Fruit fly (Drosophila melanogaster): ENCODE results near the gene eIF4H1.

Gene eIF4H1

DNA sequence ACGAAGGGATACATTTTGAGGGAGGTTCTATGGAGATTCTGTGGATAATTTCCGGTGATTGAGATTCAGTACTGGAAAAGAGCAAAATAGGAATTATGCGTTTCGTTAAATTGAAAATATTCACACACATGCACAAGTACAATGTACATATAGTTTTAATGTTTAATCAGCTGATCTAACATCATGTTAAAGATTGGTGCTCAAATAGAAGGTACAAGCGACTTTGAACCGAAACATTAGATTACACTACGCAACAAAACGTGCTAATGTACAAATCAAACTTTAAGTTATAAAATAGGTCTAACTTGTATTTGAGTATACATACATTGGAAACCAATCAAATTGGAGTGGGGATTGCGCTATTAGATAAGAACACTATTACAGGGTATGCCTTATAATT lies 28.4 kb upstream of the eIF4H1 start (continued):
- TF ChIP-seq Nf-YC (tag; optimal IDR thresholded peaks at IDR 0.05) (no peak), hkb (optimal IDR thresholded peaks at IDR 0.05) (no peak), hkb (GFP tag; IDR thresholded peaks at IDR 0.05) (no peak), ab (GFP tag; optimal IDR thresholded peaks at IDR 0.05) (no peak), CG12769 (tag; optimal IDR thresholded peaks at IDR 0.05) (peak; percentile 23), CG2678 (tag; optimal IDR thresholded peaks at IDR 0.05) (peak; percentile 42), CG12744 (GFP tag; optimal IDR thresholded peaks at IDR 0.05) (no peak), CG34224 (GFP tag; IDR thresholded peaks at IDR 0.05; ENCODE audit: partially characterized antibody) (no peak), CG8924 (tag; optimal IDR thresholded peaks at IDR 0.05) (no peak), esg (GFP tag; conservative IDR thresholded peaks at IDR 0.05) (no peak), chm (GFP tag; IDR thresholded peaks at IDR 0.05) (no peak), Med (GFP tag) (peak; percentile 68), CG1024 (GFP tag; IDR thresholded peaks at IDR 0.05) (no peak), CG6813 (GFP tag; optimal IDR thresholded peaks at IDR 0.05) (no peak), CG13123 (GFP tag; optimal IDR thresholded peaks at IDR 0.05) (no peak), ATbp (GFP tag; optimal IDR thresholded peaks at IDR 0.05) (peak; percentile 34), HLH3B (GFP tag; IDR thresholded peaks at IDR 0.05) (0 out of 2 replicates have a peak, but pooled peaks have one; percentile 16), Drgx (GFP tag; IDR thresholded peaks at IDR 0.05) (no peak), ash1 (GFP tag; optimal IDR thresholded peaks at IDR 0.05) (no peak)

DNA sequence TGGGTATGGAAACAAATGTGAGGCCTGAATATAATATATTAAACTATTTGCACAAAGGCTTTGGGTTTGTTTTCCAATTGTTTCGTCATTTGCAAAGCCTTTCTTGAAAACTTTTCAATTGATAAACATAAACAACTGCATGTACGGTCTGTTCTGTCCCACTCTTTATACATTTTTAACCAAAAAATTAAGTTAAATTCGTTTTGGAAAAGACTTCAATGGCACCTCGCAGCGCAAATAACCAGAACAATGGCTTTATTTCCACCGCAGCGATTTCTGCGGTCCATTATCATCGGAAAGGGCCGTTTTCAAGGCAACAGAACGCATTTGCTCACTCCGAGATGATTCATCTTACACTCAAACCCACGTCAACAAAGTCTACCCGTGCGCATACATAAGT lies 27.6 kb upstream of the eIF4H1 start:
- TF ChIP-seq Jarid2 (GFP tag; optimal IDR thresholded peaks at IDR 0.05) (no peak), Hr51 (GFP tag; optimal IDR thresholded peaks at IDR 0.05) (no peak), CG11247 (GFP tag; IDR thresholded peaks at IDR 0.05) (no peak), CG10959 (GFP tag; IDR thresholded peaks at IDR 0.05) (no peak), usp (GFP tag; optimal IDR thresholded peaks at IDR 0.05) (no peak), eyg (GFP tag; optimal IDR thresholded peaks at IDR 0.05) (no peak), Hey (tag; optimal IDR thresholded peaks at IDR 0.05) (no peak), Mes4 (GFP tag; optimal IDR thresholded peaks at IDR 0.05) (no peak), CG6854 (GFP tag; optimal IDR thresholded peaks at IDR 0.05) (no peak)

DNA sequence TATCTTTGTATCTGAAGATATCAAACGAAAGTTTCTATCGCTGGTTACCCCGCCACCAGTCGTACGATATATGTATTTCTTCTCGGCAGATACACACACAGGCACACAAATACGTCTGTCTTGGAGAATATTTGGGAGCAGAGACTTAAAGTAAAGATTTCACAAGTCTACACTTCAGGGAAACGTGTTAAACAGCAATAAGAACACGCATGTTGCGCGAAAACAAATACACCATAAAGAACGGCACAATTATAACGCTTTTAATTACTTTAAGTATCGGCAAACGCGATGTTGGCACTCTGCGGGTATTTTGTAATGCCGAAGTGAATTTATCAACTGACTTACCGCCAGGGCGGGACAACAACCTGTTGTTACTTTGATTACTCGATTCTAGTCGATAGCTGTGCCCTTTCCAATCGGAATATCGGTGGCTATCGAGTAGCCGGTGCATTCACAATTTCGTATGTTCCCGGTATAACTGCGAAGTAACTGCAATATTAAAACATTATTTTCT lies 26.5 kb upstream of the eIF4H1 start, which contains the start of gene AnxB11:
AnxB11 (minus strand) TSS at position 367 of the 514 bp plus-strand sequence.
- TF ChIP-seq ewg (GFP tag; optimal IDR thresholded peaks at IDR 0.05) = no peak
- no peak for TF ChIP-seq klu (GFP tag; IDR thresholded peaks at IDR 0.05)
- no peak for TF ChIP-seq CG9727 (GFP tag; optimal IDR thresholded peaks at IDR 0.05)
- peak; percentile 88 for TF ChIP-seq CG7928 (GFP tag; optimal IDR thresholded peaks at IDR 0.05)
- TF ChIP-seq unc-4 (GFP tag; IDR thresholded peaks at IDR 0.05; ENCODE audit: partially characterized antibody) = no peak
- no peak for TF ChIP-seq Dfd (GFP tag; optimal IDR thresholded peaks at IDR 0.05)
- peak; percentile 37; the same call in 1 of the 2 replicates for TF ChIP-seq MBD-R2 (GFP tag; IDR thresholded peaks at IDR 0.05)
- no peak for TF ChIP-seq CG31441 (GFP tag; IDR thresholded peaks at IDR 0.05)
- peak; percentile 26 for TF ChIP-seq CG3995 (GFP tag; optimal IDR thresholded peaks at IDR 0.05)
- TF ChIP-seq Adf1 (GFP tag; IDR thresholded peaks at IDR 0.05) = peak; percentile 8; the same call in 1 of the 2 replicates
- TF ChIP-seq ttk (GFP tag; IDR thresholded peaks at IDR 0.05) = no peak
- peak; percentile 56; the same call in 1 of the 2 replicates for TF ChIP-seq amos (GFP tag; IDR thresholded peaks at IDR 0.05; ENCODE audit: partially characterized antibody)
- TF ChIP-seq CG12769 (tag; optimal IDR thresholded peaks at IDR 0.05) = peak; percentile 24
- peak; percentile 2 for TF ChIP-seq CG16863 (GFP tag; optimal IDR thresholded peaks at IDR 0.05)
- TF ChIP-seq sens-2 (GFP tag; IDR thresholded peaks at IDR 0.05) = no peak
- peak; percentile 89 for TF ChIP-seq Dref (GFP tag; IDR thresholded peaks at IDR 0.05)
- peak; percentile 10 for TF ChIP-seq oc (tag; optimal IDR thresholded peaks at IDR 0.05)
- TF ChIP-seq CG42726 (GFP tag; IDR thresholded peaks at IDR 0.05; ENCODE audit: partially characterized antibody) = peak; percentile 30; the same call in 1 of the 2 replicates
- no peak for TF ChIP-seq nerfin-1 (tag; optimal IDR thresholded peaks at IDR 0.05)
- TF ChIP-seq CG2199 (GFP tag; IDR thresholded peaks at IDR 0.05) = 0 out of 3 replicates have a peak, but pooled peaks have one; percentile 15
- no peak for TF ChIP-seq CG6175 (GFP tag; IDR thresholded peaks at IDR 0.05)
- TF ChIP-seq cwo (GFP tag; optimal IDR thresholded peaks at IDR 0.05) = peak; percentile 25
- TF ChIP-seq dimm (GFP tag; IDR thresholded peaks at IDR 0.05) = no peak
